Worm (Caenorhabditis elegans) whole organism, L3 larva: ENCODE data around the gene stn-2.

Source experiments
- R02D3.7 ChIP-seq: fragments of 150-350 bp; optimal IDR thresholded peaks from 2 replicates; lab custom pipeline; 2014; ENCODE audit warnings: missing biosample characterization, missing genetic modification characterization
- aly-2 ChIP-seq: fragments of 150-350 bp; optimal IDR thresholded peaks from 2 replicates; lab custom pipeline; 2014; ENCODE audit warnings: missing biosample characterization, missing genetic modification characterization
- ama-1 ChIP-seq: fragments of 150-350 bp; optimal IDR thresholded peaks from 2 replicates; lab custom pipeline; 2018
- ceh-16 ChIP-seq: sonication (generic microtip); optimal IDR thresholded peaks from 2 replicates; lab custom pipeline; 2017; ENCODE audit warnings: missing biosample characterization, missing genetic modification characterization
- ceh-28 ChIP-seq: fragments of 150-350 bp; optimal IDR thresholded peaks from 2 replicates; lab custom pipeline; 2014; ENCODE audit warnings: missing biosample characterization, missing genetic modification reagents, missing genetic modification characterization
- ceh-9 ChIP-seq: sonication (generic microtip); optimal IDR thresholded peaks from 2 replicates; lab custom pipeline; 2018; ENCODE audit warnings: missing biosample characterization, missing genetic modification characterization
- egl-27 ChIP-seq: sonication (generic microtip); optimal IDR thresholded peaks from 4 replicates; lab custom pipeline; 2017; ENCODE audit warnings: missing biosample characterization, missing genetic modification reagents, missing genetic modification characterization
- egl-5 ChIP-seq: fragments of 150-350 bp; optimal IDR thresholded peaks from 2 replicates; lab custom pipeline; 2017; ENCODE audit warnings: missing biosample characterization, missing genetic modification reagents, missing genetic modification characterization, inconsistent platforms
- elt-2 ChIP-seq: sonication (generic microtip); optimal IDR thresholded peaks from 2 replicates; lab custom pipeline; 2016; ENCODE audit warnings: missing genetic modification reagents, mild to moderate bottlenecking, missing genetic modification characterization, missing compliant biosample characterization
- elt-3 ChIP-seq, 3 experiments: fragments of 150-350 bp in 1 of 3; sonication (generic microtip) in 2 of 3; optimal IDR thresholded peaks; 2 replicates in 2 of 3; 4 replicates in 1 of 3; lab custom pipeline; 2014 to 2017; ENCODE audit warnings: missing biosample characterization in 3 of 3, missing genetic modification characterization in 3 of 3
- eor-1 ChIP-seq, 2 experiments: fragments of 150-350 bp; optimal IDR thresholded peaks; 2 replicates each; lab custom pipeline; 2014 to 2018; ENCODE audit warnings: missing biosample characterization in 2 of 2, missing genetic modification characterization in 2 of 2
- fkh-10 ChIP-seq: sonication (generic microtip); optimal IDR thresholded peaks from 2 replicates; lab custom pipeline; 2017; ENCODE audit warnings: missing biosample characterization, missing genetic modification reagents, missing genetic modification characterization
- fkh-2 ChIP-seq: fragments of 150-350 bp; optimal IDR thresholded peaks from 2 replicates; lab custom pipeline; 2014; ENCODE audit warnings: missing biosample characterization, missing genetic modification reagents, missing genetic modification characterization
- fos-1 ChIP-seq: fragments of 150-350 bp; optimal IDR thresholded peaks from 2 replicates; lab custom pipeline; 2014; ENCODE audit warnings: missing biosample characterization, missing genetic modification characterization
- hmg-11 ChIP-seq: sonication (generic microtip); optimal IDR thresholded peaks from 2 replicates; lab custom pipeline; 2016; ENCODE audit warnings: missing genetic modification characterization, missing compliant biosample characterization
- lin-15B ChIP-seq: fragments of 150-350 bp; optimal IDR thresholded peaks from 2 replicates; lab custom pipeline; 2014; ENCODE audit warnings: missing biosample characterization, missing genetic modification characterization
- lin-39 ChIP-seq: fragments of 150-350 bp; optimal IDR thresholded peaks from 2 replicates; lab custom pipeline; 2018; ENCODE audit warnings: missing biosample characterization, missing genetic modification reagents, missing genetic modification characterization
- mdl-1 ChIP-seq: fragments of 150-350 bp; optimal IDR thresholded peaks from 2 replicates; lab custom pipeline; 2014; ENCODE audit warnings: missing biosample characterization, missing genetic modification characterization
- mml-1 ChIP-seq: fragments of 150-350 bp; sonication (generic microtip); optimal IDR thresholded peaks from 3 replicates; lab custom pipeline; 2014; ENCODE audit warnings: missing biosample characterization, missing genetic modification characterization
- nhr-11 ChIP-seq: fragments of 150-350 bp; optimal IDR thresholded peaks from 2 replicates; lab custom pipeline; 2014; ENCODE audit warnings: missing biosample characterization, missing genetic modification characterization
- nhr-12 ChIP-seq: fragments of 150-350 bp; optimal IDR thresholded peaks from 2 replicates; lab custom pipeline; 2014; ENCODE audit warnings: missing biosample characterization, missing genetic modification characterization
- nhr-23 ChIP-seq: fragments of 150-350 bp; optimal IDR thresholded peaks from 2 replicates; lab custom pipeline; 2014; ENCODE audit warnings: missing biosample characterization, missing genetic modification reagents, missing genetic modification characterization
- nhr-25 ChIP-seq: sonication (generic microtip); optimal IDR thresholded peaks from 2 replicates; lab custom pipeline; 2017; ENCODE audit warnings: missing biosample characterization, missing genetic modification characterization
- nhr-28 ChIP-seq: fragments of 150-350 bp; optimal IDR thresholded peaks from 2 replicates; lab custom pipeline; 2014; ENCODE audit warnings: missing biosample characterization, missing genetic modification characterization
- nhr-43 ChIP-seq: sonication (generic microtip); optimal IDR thresholded peaks from 2 replicates; lab custom pipeline; 2016; ENCODE audit warnings: mild to moderate bottlenecking, missing genetic modification characterization, missing compliant biosample characterization; ENCODE audit not compliant: poor library complexity, severe bottlenecking
- nhr-67 ChIP-seq: fragments of 150-350 bp; optimal IDR thresholded peaks from 2 replicates; lab custom pipeline; 2014; ENCODE audit warnings: missing biosample characterization, missing genetic modification characterization
- nhr-76 ChIP-seq: fragments of 150-350 bp; sonication (generic microtip); optimal IDR thresholded peaks from 5 replicates; lab custom pipeline; 2014; ENCODE audit warnings: missing biosample characterization, missing genetic modification characterization
- nhr-77 ChIP-seq: fragments of 150-350 bp; optimal IDR thresholded peaks from 2 replicates; lab custom pipeline; 2014; ENCODE audit warnings: missing biosample characterization, missing genetic modification characterization
- pha-4 ChIP-seq: fragments of 150-350 bp; optimal IDR thresholded peaks from 2 replicates; lab custom pipeline; 2014; ENCODE audit warnings: missing biosample characterization, missing genetic modification reagents, missing genetic modification characterization
- pqm-1 ChIP-seq: fragments of 150-350 bp; optimal IDR thresholded peaks from 2 replicates; lab custom pipeline; 2017; ENCODE audit warnings: missing biosample characterization, missing genetic modification characterization, inconsistent platforms
- sea-2 ChIP-seq: fragments of 150-350 bp; sonication (generic microtip); optimal IDR thresholded peaks from 4 replicates; lab custom pipeline; 2014; ENCODE audit warnings: missing biosample characterization, missing genetic modification reagents, missing genetic modification characterization
- skn-1 ChIP-seq: fragments of 150-350 bp; optimal IDR thresholded peaks from 2 replicates; lab custom pipeline; 2014; ENCODE audit warnings: missing biosample characterization, missing genetic modification characterization
- snpc-4 ChIP-seq: fragments of 150-350 bp; optimal IDR thresholded peaks from 2 replicates; lab custom pipeline; 2014; ENCODE audit warnings: missing biosample characterization, missing genetic modification characterization
- tbx-2 ChIP-seq: sonication (generic microtip); optimal IDR thresholded peaks from 2 replicates; lab custom pipeline; 2016; ENCODE audit warnings: mild to moderate bottlenecking, missing genetic modification characterization, missing compliant biosample characterization
- zag-1 ChIP-seq: fragments of 150-350 bp; optimal IDR thresholded peaks from 2 replicates; lab custom pipeline; 2014; ENCODE audit warnings: missing biosample characterization, missing genetic modification characterization
- ztf-11 ChIP-seq: fragments of 150-350 bp; optimal IDR thresholded peaks from 2 replicates; lab custom pipeline; 2014; ENCODE audit warnings: missing biosample characterization, missing genetic modification characterization
- ztf-4 ChIP-seq: fragments of 150-350 bp; optimal IDR thresholded peaks from 2 replicates; lab custom pipeline; 2014; ENCODE audit warnings: missing biosample characterization, missing genetic modification characterization

Gene stn-2

DNA sequence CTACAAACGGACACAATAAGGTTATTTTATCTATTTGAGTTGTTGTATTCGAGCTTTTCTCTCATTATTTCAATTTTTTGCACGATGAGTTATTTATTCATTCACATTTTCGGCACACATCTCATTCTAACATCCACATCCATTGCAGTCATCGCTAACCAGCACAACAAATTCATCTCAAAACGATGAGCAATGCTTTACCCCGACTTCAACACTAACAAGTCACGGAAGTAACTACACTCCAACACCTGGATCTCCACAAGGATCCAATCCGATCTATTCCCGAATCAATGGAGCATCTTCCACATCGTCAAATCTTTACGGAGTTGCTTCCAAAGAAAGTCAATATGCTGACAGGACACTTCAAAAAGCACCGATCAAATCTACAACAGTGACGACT lies 43.7 kb upstream of the stn-2 start:
- no peak for TF ChIP-seq ceh-28 (tag; lab: Kevin White, UChicago)
- TF ChIP-seq fkh-10 (GFP tag; lab: Kevin White, UChicago) = no peak
- no peak for TF ChIP-seq skn-1 (tag; lab: Kevin White, UChicago)
- TF ChIP-seq R02D3.7 (tag; lab: Kevin White, UChicago) = no peak
- TF ChIP-seq mml-1 (tag; lab: Kevin White, UChicago) = no peak
- TF ChIP-seq nhr-76 (tag; lab: Kevin White, UChicago) = no peak
- TF ChIP-seq lin-15B (tag; lab: Kevin White, UChicago) = no peak
- no peak for TF ChIP-seq nhr-28 (tag; lab: Kevin White, UChicago)
- no peak for TF ChIP-seq pqm-1
- TF ChIP-seq ceh-16 (tag; lab: Kevin White, UChicago) = no peak
- no peak for TF ChIP-seq ceh-9

DNA sequence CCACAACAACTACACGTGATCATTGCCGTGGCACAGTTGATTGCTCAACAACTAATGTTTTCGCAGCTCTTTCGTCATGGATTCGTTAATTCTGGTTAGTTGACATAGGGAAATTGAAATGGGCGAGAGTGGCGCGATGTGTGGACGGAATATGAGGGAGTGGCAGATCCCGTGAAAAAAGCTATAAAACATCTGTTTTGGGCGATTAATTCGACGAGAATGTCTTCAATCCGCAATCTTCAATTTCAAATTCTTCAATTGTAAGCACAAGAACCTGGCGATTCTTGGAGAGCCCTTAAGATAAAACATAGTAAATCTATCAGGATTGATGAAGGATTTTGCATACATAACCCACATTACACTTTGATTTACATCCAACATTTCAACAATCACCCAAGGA lies 40.1 kb upstream of the stn-2 start:
- no peak for TF ChIP-seq eor-1 (tag; optimal IDR thresholded peaks at IDR 0.05; lab: Kevin White, UChicago)
- no peak for TF ChIP-seq mdl-1 (tag; lab: Kevin White, UChicago)
- TF ChIP-seq lin-39 (tag; lab: Kevin White, UChicago) = no peak
- TF ChIP-seq tbx-2 (tag; lab: Kevin White, UChicago) = no peak
- TF ChIP-seq skn-1 (tag; lab: Kevin White, UChicago) = no peak
- TF ChIP-seq nhr-67 = no peak
- TF ChIP-seq fkh-10 (GFP tag; lab: Kevin White, UChicago) = no peak
- no peak for TF ChIP-seq hmg-11 (tag; lab: Kevin White, UChicago)
- TF ChIP-seq sea-2 (GFP tag; lab: Kevin White, UChicago) = no peak
- TF ChIP-seq fos-1 (tag; lab: Kevin White, UChicago) = no peak
- TF ChIP-seq ceh-16 (tag; lab: Kevin White, UChicago) = no peak
- no peak for TF ChIP-seq R02D3.7 (tag; lab: Kevin White, UChicago)
- TF ChIP-seq ceh-28 (tag; lab: Kevin White, UChicago) = no peak
- TF ChIP-seq ztf-11 (tag; lab: Kevin White, UChicago) = no peak
- TF ChIP-seq nhr-43 (tag; lab: Kevin White, UChicago) = no peak
- TF ChIP-seq egl-5 (tag; lab: Kevin White, UChicago) = no peak
- TF ChIP-seq, all 47 proteins: peak for 0

DNA sequence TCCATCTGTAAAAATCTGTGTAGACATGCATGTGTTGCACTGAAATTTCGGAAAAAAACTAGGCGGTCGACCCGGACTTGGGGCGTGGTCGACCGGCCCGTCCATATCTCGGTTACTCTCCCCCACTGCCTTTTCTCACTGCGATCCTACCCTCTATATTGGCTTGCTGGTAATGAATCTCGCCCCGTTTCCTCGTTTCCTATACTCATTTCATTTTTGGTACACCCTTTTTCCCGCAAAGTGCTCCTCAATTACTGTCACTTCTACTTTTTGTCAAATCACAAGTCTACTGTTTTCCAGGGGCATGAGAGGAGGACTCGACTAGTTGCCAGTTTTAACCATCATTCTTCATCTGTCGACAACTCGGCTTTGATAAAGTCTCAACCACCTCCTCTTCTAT lies 38.6 kb upstream of the stn-2 start, which contains the start of gene K09F5.6:
Gene K09F5.6 (plus strand): TSS at position 301 of the 400 bp plus-strand sequence.
- TF ChIP-seq fkh-10 (GFP tag; lab: Kevin White, UChicago) (no peak), ztf-4 (tag; lab: Kevin White, UChicago) (no peak), lin-39 (tag; lab: Kevin White, UChicago) (no peak), nhr-67 (no peak), R02D3.7 (tag; lab: Kevin White, UChicago) (no peak), hmg-11 (tag; lab: Kevin White, UChicago) (no peak), fkh-2 (no peak), nhr-28 (tag; lab: Kevin White, UChicago) (no peak), nhr-25 (tag; lab: Kevin White, UChicago) (no peak), ceh-28 (tag; lab: Kevin White, UChicago) (no peak), zag-1 (tag; lab: Kevin White, UChicago) (no peak), nhr-12 (no peak), ztf-11 (tag; lab: Kevin White, UChicago) (no peak), egl-5 (tag; lab: Kevin White, UChicago) (no peak), ama-1 (no peak), elt-3 (tag; optimal IDR thresholded peaks at IDR 0.05; lab: Kevin White, UChicago) (no peak), aly-2 (tag; lab: Kevin White, UChicago) (no peak), nhr-23 (tag; lab: Kevin White, UChicago) (no peak), ceh-9 (no peak)

DNA sequence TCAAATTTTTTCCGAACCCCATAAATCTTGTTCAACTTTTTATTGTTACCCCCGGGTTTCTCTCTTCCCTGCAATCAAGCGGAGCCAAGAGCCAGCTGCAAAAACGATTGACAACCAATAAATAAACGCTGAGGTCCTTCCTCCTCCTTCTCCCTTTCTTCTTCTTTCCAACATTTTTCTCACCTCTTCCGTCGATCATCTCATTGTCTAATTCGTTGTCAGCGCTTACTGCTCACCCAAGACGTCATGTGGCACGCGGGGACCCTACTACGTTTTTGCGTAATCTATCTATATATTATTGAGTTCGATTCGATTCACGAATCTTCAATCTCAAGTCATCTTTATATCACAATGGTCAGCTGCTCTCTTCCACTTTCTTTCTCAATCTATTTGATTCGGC lies 35.0 kb upstream of the stn-2 start:
- TF ChIP-seq nhr-43 (tag; lab: Kevin White, UChicago) = no peak
- TF ChIP-seq egl-5 (tag; lab: Kevin White, UChicago) = no peak
- no peak for TF ChIP-seq nhr-23 (tag; lab: Kevin White, UChicago)
- TF ChIP-seq elt-2 (tag; lab: Kevin White, UChicago) = no peak
- TF ChIP-seq pha-4 = no peak
- no peak for TF ChIP-seq nhr-25 (tag; lab: Kevin White, UChicago)
- TF ChIP-seq aly-2 (tag; lab: Kevin White, UChicago) = no peak
- no peak for TF ChIP-seq nhr-77 (tag; lab: Kevin White, UChicago)
- no peak for TF ChIP-seq eor-1 (tag; optimal IDR thresholded peaks at IDR 0.05; lab: Kevin White, UChicago)
- no peak for TF ChIP-seq snpc-4 (tag; lab: Kevin White, UChicago)
- no peak for TF ChIP-seq fos-1 (tag; lab: Kevin White, UChicago)
- no peak for TF ChIP-seq mdl-1 (tag; lab: Kevin White, UChicago)
- no peak for TF ChIP-seq egl-27 (tag; lab: Kevin White, UChicago)
- TF ChIP-seq nhr-11 (tag; lab: Kevin White, UChicago) = no peak
- TF ChIP-seq elt-3 (tag; optimal IDR thresholded peaks at IDR 0.05; lab: Kevin White, UChicago) = no peak
- TF ChIP-seq fkh-2 = no peak
- no peak for TF ChIP-seq mml-1 (tag; lab: Kevin White, UChicago)
